Fruit fly (Drosophila melanogaster) whole organism, embryonic: ENCODE results near the gene CG43055.
A peak's percentile ranks its signal among the peaks of the same experiment; 100 is the strongest.

Experiments used
- Ada2b ChIP-seq: fragments of 200-800 bp; sonication (Bioruptor generic); IDR thresholded peaks from 2 replicates; pipeline ENCODE4 v1.3.6; 2022; ENCODE audit warnings: missing biosample characterization, missing genetic modification characterization
- Bteb2 ChIP-seq: fragments of 200-800 bp; sonication (Bioruptor generic); optimal IDR thresholded peaks from 2 replicates; lab custom pipeline; 2016; ENCODE audit warnings: missing biosample characterization, missing genetic modification characterization
- CG10321 ChIP-seq: fragments of 200-800 bp; sonication (Bioruptor generic); IDR thresholded peaks from 2 replicates; pipeline ENCODE4 v1.3.6; 2022; ENCODE audit warnings: missing biosample characterization, missing genetic modification characterization
- CG10431 ChIP-seq: fragments of 200-800 bp; sonication (Bioruptor generic); optimal IDR thresholded peaks from 3 replicates; lab custom pipeline; 2018; ENCODE audit warnings: missing biosample characterization, mild to moderate bottlenecking, missing genetic modification characterization
- CG10654 ChIP-seq: fragments of 200-800 bp; sonication (Bioruptor generic); optimal IDR thresholded peaks from 2 replicates; lab custom pipeline; 2016; ENCODE audit warnings: missing biosample characterization, missing genetic modification characterization
- CG10979 ChIP-seq: fragments of 200-800 bp; sonication (Bioruptor generic); optimal IDR thresholded peaks from 2 replicates; lab custom pipeline; 2018; ENCODE audit warnings: missing biosample characterization, mild to moderate bottlenecking, missing genetic modification characterization, moderate library complexity
- CG12659 ChIP-seq: fragments of 200-800 bp; sonication (Bioruptor generic); optimal IDR thresholded peaks from 3 replicates; lab custom pipeline; 2017; ENCODE audit warnings: mild to moderate bottlenecking, missing biosample characterization, missing genetic modification reagents, missing genetic modification characterization
- CG13296 ChIP-seq: fragments of 200-800 bp; sonication (Bioruptor generic); optimal IDR thresholded peaks from 3 replicates; lab custom pipeline; 2018; ENCODE audit warnings: missing biosample characterization, mild to moderate bottlenecking, missing genetic modification characterization
- CG17359 ChIP-seq: fragments of 200-800 bp; sonication (Bioruptor generic); optimal IDR thresholded peaks from 3 replicates; lab custom pipeline; 2018; ENCODE audit warnings: missing biosample characterization, mild to moderate bottlenecking, missing genetic modification characterization, moderate library complexity
- CG17385 ChIP-seq: fragments of 200-800 bp; sonication (Bioruptor generic); optimal IDR thresholded peaks from 3 replicates; lab custom pipeline; 2018; ENCODE audit warnings: missing biosample characterization, mild to moderate bottlenecking, missing genetic modification characterization
- CG18011 ChIP-seq: fragments of 200-800 bp; sonication (Bioruptor generic); optimal IDR thresholded peaks from 2 replicates; lab custom pipeline; 2017; ENCODE audit warnings: missing biosample characterization, missing genetic modification characterization, mild to moderate bottlenecking, moderate library complexity, missing genotype
- CG1832 ChIP-seq: fragments of 200-800 bp; sonication (Bioruptor generic); optimal IDR thresholded peaks from 2 replicates; lab custom pipeline; 2017; ENCODE audit warnings: missing biosample characterization, mild to moderate bottlenecking, missing genetic modification characterization, inconsistent platforms
- CG2889 ChIP-seq: fragments of 200-800 bp; sonication (Bioruptor generic); IDR thresholded peaks from 3 replicates; pipeline ENCODE4 v1.3.6; 2022; ENCODE audit warnings: missing biosample characterization, missing genetic modification characterization
- CG4328 ChIP-seq: fragments of 200-800 bp; sonication (Bioruptor generic); optimal IDR thresholded peaks from 3 replicates; lab custom pipeline; 2017; ENCODE audit warnings: missing biosample characterization, missing genetic modification reagents, missing genetic modification characterization
- CG4617 ChIP-seq: fragments of 200-800 bp; sonication (Bioruptor generic); optimal IDR thresholded peaks from 3 replicates; lab custom pipeline; 2016; ENCODE audit warnings: missing biosample characterization, missing genetic modification characterization, borderline replicate concordance
- CG5245 ChIP-seq: fragments of 200-800 bp; sonication (Bioruptor generic); optimal IDR thresholded peaks from 3 replicates; lab custom pipeline; 2016; ENCODE audit warnings: missing biosample characterization, missing genetic modification characterization
- CG7786 ChIP-seq: fragments of 200-800 bp; sonication (Bioruptor generic); optimal IDR thresholded peaks from 2 replicates; lab custom pipeline; 2016; ENCODE audit warnings: missing biosample characterization, missing genetic modification characterization
- CG9932 ChIP-seq: fragments of 200-800 bp; sonication (Bioruptor generic); IDR thresholded peaks from 2 replicates; pipeline ENCODE4 v1.3.6; 2022; ENCODE audit warnings: missing biosample characterization, missing genetic modification characterization
- CoRest ChIP-seq: fragments of 200-800 bp; sonication (Bioruptor generic); optimal IDR thresholded peaks from 3 replicates; lab custom pipeline; 2018; ENCODE audit warnings: missing biosample characterization, mild to moderate bottlenecking, missing genetic modification characterization, moderate library complexity
- D ChIP-seq, 2 experiments: fragments of 200-800 bp in 1 of 2; fragments of >200 bp in 1 of 2; sonication (Bioruptor generic) in 1 of 2; optimal IDR thresholded peaks; 2 replicates in 1 of 2; 3 replicates in 1 of 2; lab custom pipeline; 2017; ENCODE audit warnings: mild to moderate bottlenecking in 1 of 2, missing biosample characterization in 1 of 2, missing genetic modification characterization in 1 of 2, missing genetic modification reagents in 1 of 2
- D19A ChIP-seq: fragments of 200-800 bp; optimal IDR thresholded peaks from 3 replicates; lab custom pipeline; 2019; ENCODE audit warnings: missing biosample characterization, mild to moderate bottlenecking, missing genetic modification characterization, moderate library complexity
- HHEX ChIP-seq: fragments of 200-800 bp; sonication (Bioruptor generic); optimal IDR thresholded peaks from 3 replicates; lab custom pipeline; 2017; ENCODE audit warnings: missing biosample characterization, mild to moderate bottlenecking, missing genetic modification characterization, missing genetic modification reagents
- HLH4C ChIP-seq: fragments of 200-800 bp; sonication (Bioruptor generic); IDR thresholded peaks from 3 replicates; pipeline ENCODE4 v1.3.6; 2022; ENCODE audit warnings: missing biosample characterization, missing genetic modification characterization; ENCODE audit not compliant: partially characterized antibody
- NfI ChIP-seq: fragments of 200-800 bp; sonication (Bioruptor generic); optimal IDR thresholded peaks from 3 replicates; lab custom pipeline; 2018; ENCODE audit warnings: missing biosample characterization, mild to moderate bottlenecking, missing genetic modification characterization, moderate library complexity
- Ravus ChIP-seq: fragments of 200-800 bp; sonication (Bioruptor generic); IDR thresholded peaks from 2 replicates; pipeline ENCODE4 v1.3.6; 2022; ENCODE audit warnings: missing biosample characterization, missing genetic modification characterization
- TFAM ChIP-seq: fragments of 200-800 bp; sonication (Bioruptor generic); optimal IDR thresholded peaks from 2 replicates; lab custom pipeline; 2017; ENCODE audit warnings: missing biosample characterization, missing genetic modification characterization, inconsistent platforms
- Vsx1 ChIP-seq: fragments of 200-800 bp; sonication (Bioruptor generic); optimal IDR thresholded peaks from 2 replicates; lab custom pipeline; 2017; ENCODE audit warnings: missing biosample characterization, mild to moderate bottlenecking, missing genetic modification characterization, missing genetic modification reagents
- ab ChIP-seq: fragments of 200-800 bp; sonication (Bioruptor generic); optimal IDR thresholded peaks from 2 replicates; lab custom pipeline; 2016; ENCODE audit warnings: missing biosample characterization, missing genetic modification characterization
- bab2 ChIP-seq: fragments of 200-800 bp; sonication (Bioruptor generic); optimal IDR thresholded peaks from 2 replicates; lab custom pipeline; 2016; ENCODE audit warnings: missing biosample characterization, missing genetic modification characterization
- bowl ChIP-seq: fragments of 200-800 bp; sonication (Bioruptor generic); IDR thresholded peaks from 2 replicates; pipeline ENCODE4 v1.3.6; 2022; ENCODE audit warnings: missing biosample characterization, missing genetic modification characterization
- disco-r ChIP-seq: fragments of 200-800 bp; sonication (Bioruptor generic); optimal IDR thresholded peaks from 2 replicates; lab custom pipeline; 2016; ENCODE audit warnings: missing biosample characterization, missing genetic modification characterization
- fd102C ChIP-seq: fragments of 200-800 bp; sonication (Bioruptor generic); optimal IDR thresholded peaks from 2 replicates; lab custom pipeline; 2018; ENCODE audit warnings: missing biosample characterization, mild to moderate bottlenecking, missing genetic modification characterization, moderate library complexity
- fd3F ChIP-seq: fragments of 200-800 bp; sonication (Bioruptor generic); optimal IDR thresholded peaks from 2 replicates; lab custom pipeline; 2018; ENCODE audit warnings: missing biosample characterization, mild to moderate bottlenecking, missing genetic modification characterization, moderate library complexity
- gsb-n ChIP-seq: fragments of 200-800 bp; sonication (Bioruptor generic); optimal IDR thresholded peaks from 3 replicates; lab custom pipeline; 2018; ENCODE audit warnings: missing biosample characterization, mild to moderate bottlenecking, missing genetic modification characterization
- gt ChIP-seq: fragments of 200-800 bp; sonication (Bioruptor generic); IDR thresholded peaks from 2 replicates; pipeline ENCODE4 v1.3.6; 2022; ENCODE audit warnings: missing biosample characterization, missing genetic modification characterization
- hb ChIP-seq: fragments of 200-800 bp; sonication (Bioruptor generic); IDR thresholded peaks from 3 replicates; pipeline ENCODE4 v1.3.6; 2022; ENCODE audit warnings: missing biosample characterization, missing genetic modification characterization; ENCODE audit not compliant: partially characterized antibody
- ind ChIP-seq: fragments of 200-800 bp; sonication (Bioruptor generic); optimal IDR thresholded peaks from 3 replicates; lab custom pipeline; 2016; ENCODE audit warnings: missing biosample characterization, missing genetic modification characterization
- jing ChIP-seq: fragments of 200-800 bp; sonication (Bioruptor generic); optimal IDR thresholded peaks from 2 replicates; lab custom pipeline; 2018; ENCODE audit warnings: missing biosample characterization, mild to moderate bottlenecking, missing genetic modification characterization
- knrl ChIP-seq: fragments of 200-800 bp; sonication (Bioruptor generic); IDR thresholded peaks from 3 replicates; pipeline ENCODE4 v1.3.6; 2022; ENCODE audit warnings: missing biosample characterization, missing genetic modification characterization; ENCODE audit not compliant: partially characterized antibody
- lmd ChIP-seq: fragments of 200-800 bp; sonication (Bioruptor generic); IDR thresholded peaks from 2 replicates; pipeline ENCODE4 v1.3.6; 2022; ENCODE audit warnings: missing biosample characterization, missing genetic modification characterization
- lola ChIP-seq, 3 experiments: fragments of >200 bp in 2 of 3; fragments of 200-800 bp in 1 of 3; sonication (Bioruptor generic) in 1 of 3; optimal IDR thresholded peaks; 2 replicates each; lab custom pipeline; 2017 to 2019; ENCODE audit warnings: missing biosample characterization in 3 of 3, missing genetic modification characterization in 3 of 3, mild to moderate bottlenecking in 1 of 3, moderate library complexity in 1 of 3
- mam ChIP-seq: fragments of 200-800 bp; sonication (Bioruptor generic); optimal IDR thresholded peaks from 3 replicates; lab custom pipeline; 2016; ENCODE audit warnings: missing biosample characterization, missing genetic modification characterization
- mld ChIP-seq: fragments of 200-800 bp; sonication (Bioruptor generic); IDR thresholded peaks from 3 replicates; pipeline ENCODE4 v1.3.6; 2022; ENCODE audit warnings: missing biosample characterization, missing genetic modification characterization; ENCODE audit not compliant: partially characterized antibody
- sens ChIP-seq: fragments of 200-800 bp; sonication (Bioruptor generic); peaks from one replicate; lab custom pipeline; 2016; ENCODE audit warnings: missing biosample characterization, missing genetic modification characterization
- slp2 ChIP-seq: fragments of 200-800 bp; sonication (Bioruptor generic); optimal IDR thresholded peaks from 2 replicates; lab custom pipeline; 2016; ENCODE audit warnings: missing biosample characterization, missing genetic modification characterization
- tll ChIP-seq, 2 experiments: fragments of 200-800 bp in 1 of 2; fragments of >200 bp in 1 of 2; sonication (Bioruptor generic) in 1 of 2; optimal IDR thresholded peaks; 2 replicates each; lab custom pipeline; 2017 to 2019; ENCODE audit warnings: missing biosample characterization in 2 of 2, missing genetic modification characterization in 2 of 2, mild to moderate bottlenecking in 1 of 2, moderate library complexity in 1 of 2
- vvl ChIP-seq: fragments of 200-800 bp; sonication (Bioruptor generic); IDR thresholded peaks from 2 replicates; pipeline ENCODE4 v1.3.6; 2022; ENCODE audit warnings: missing biosample characterization, missing genetic modification characterization
- yki ChIP-seq: fragments of >200 bp; optimal IDR thresholded peaks from 3 replicates; lab custom pipeline; 2018
- zen ChIP-seq: fragments of 200-800 bp; sonication (Bioruptor generic); optimal IDR thresholded peaks from 3 replicates; lab custom pipeline; 2018; ENCODE audit warnings: missing biosample characterization, mild to moderate bottlenecking, missing genetic modification characterization, moderate library complexity

Gene CG43055

DNA sequence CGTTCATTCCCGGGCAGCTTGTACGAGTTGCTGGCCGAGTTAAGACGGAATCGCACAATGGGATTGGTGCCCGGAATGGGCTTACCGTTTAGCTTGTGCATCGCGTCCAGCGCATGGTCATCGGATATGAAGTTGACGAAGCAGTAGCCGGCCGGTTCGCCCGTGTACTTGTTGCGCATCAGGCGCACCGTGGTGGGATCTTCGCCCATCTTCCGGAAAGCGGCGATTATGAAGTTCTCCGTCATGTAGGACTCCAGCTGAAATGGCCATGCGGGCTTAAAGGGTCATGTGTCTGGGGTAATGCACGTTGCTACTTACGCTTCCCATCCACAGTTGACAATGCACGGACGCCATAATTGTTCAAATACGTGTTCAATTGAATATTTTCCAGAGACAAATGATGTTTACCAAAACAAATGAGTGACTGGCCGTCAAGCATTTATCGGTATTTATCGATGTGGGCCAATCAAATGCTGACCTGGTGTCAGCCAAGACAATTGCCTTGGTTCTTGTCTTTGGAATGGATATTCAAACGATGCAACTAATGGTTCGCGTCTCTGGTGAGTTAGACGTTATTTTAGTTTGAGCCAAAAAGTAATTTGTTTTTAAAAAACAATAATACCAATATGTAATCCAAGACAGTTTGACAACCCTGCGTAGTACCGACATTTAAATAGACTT, 43.2 kb downstream of the CG43055 start, which contains the start of the genes Secp43 and ND-B8 (continued):
- TF ChIP-seq fd3F (GFP tag; lab: Kevin White, UChicago) (no peak), yki (no peak), CoRest (tag; lab: Kevin White, UChicago) (peak; percentile 36), fd102C (GFP tag; lab: Kevin White, UChicago) (no peak), CG18011 (GFP tag; lab: Kevin White, UChicago) (no peak), ab (GFP tag; lab: Kevin White, UChicago) (no peak), mam (no peak), bab2 (GFP tag; lab: Kevin White, UChicago) (no peak), gsb-n (tag; lab: Kevin White, UChicago) (no peak), CG10979 (no peak), NfI (peak; percentile 9), zen (tag; lab: Kevin White, UChicago) (peak; percentile 59), vvl (GFP tag; lab: Robert Waterston, UW) (peak; percentile 57; the same call in 1 of the 2 replicates), CG12659 (peak; percentile 69), jing (GFP tag; lab: Kevin White, UChicago) (no peak), CG4617 (GFP tag; lab: Kevin White, UChicago) (peak; percentile 64), CG4328 (GFP tag; lab: Kevin White, UChicago) (no peak), HLH4C (GFP tag; lab: Robert Waterston, UW) (peak; percentile 86), disco-r (no peak), slp2 (GFP tag; lab: Kevin White, UChicago) (no peak), Ravus (GFP tag; lab: Robert Waterston, UW) (no peak), TFAM (GFP tag; lab: Kevin White, UChicago) (no peak), lola (GFP tag; optimal IDR thresholded peaks at IDR 0.05; lab: Kevin White, UChicago) (no peak), D19A (tag; lab: Kevin White, UChicago) (peak; percentile 18), ind (GFP tag; lab: Kevin White, UChicago) (no peak), CG1832 (GFP tag; lab: Kevin White, UChicago) (no peak), bowl (GFP tag; lab: Robert Waterston, UW) (no peak), CG10431 (GFP tag; lab: Kevin White, UChicago) (no peak), CG9932 (GFP tag; lab: Robert Waterston, UW) (peak; percentile 47; the same call in 1 of the 2 replicates), CG13296 (no peak), CG2889 (no peak), CG10654 (GFP tag; lab: Kevin White, UChicago) (no peak), CG17385 (GFP tag; lab: Kevin White, UChicago) (no peak), CG17359 (tag; lab: Kevin White, UChicago) (no peak), tll (GFP tag; optimal IDR thresholded peaks at IDR 0.05; lab: Kevin White, UChicago) (no peak), Vsx1 (GFP tag; lab: Kevin White, UChicago) (peak; percentile 11), lmd (GFP tag; lab: Robert Waterston, UW) (no peak), CG7786 (no peak), CG10321 (GFP tag; lab: Robert Waterston, UW) (no peak), CG5245 (GFP tag; lab: Kevin White, UChicago) (no peak), HHEX (GFP tag; lab: Kevin White, UChicago) (no peak), Bteb2 (no peak), sens (no peak), mld (GFP tag; lab: Robert Waterston, UW) (peak; percentile 73; the same call in 2 of the 3 replicates), knrl (peak; percentile 74), D (optimal IDR thresholded peaks at IDR 0.05; lab: Kevin White, UChicago) (no peak), D (GFP tag; optimal IDR thresholded peaks at IDR 0.05; lab: Kevin White, UChicago) (no peak), gt (GFP tag; lab: Robert Waterston, UW) (no peak), hb (GFP tag; lab: Robert Waterston, UW) (peak; percentile 81), Ada2b (GFP tag; lab: Robert Waterston, UW) (no peak)
